Worm (Caenorhabditis elegans) whole organism, L1 larva: ENCODE measurements around the gene Y42A5A.3.
"Not testable (repeated sequence)": the region's sequence is repeated elsewhere in the genome, so short reads cannot be mapped to it uniquely, and the experiment has no call there.

Source experiments
- C04F5.9 ChIP-seq: sonication (generic microtip); optimal IDR thresholded peaks from 2 replicates; lab custom pipeline; 2016; ENCODE audit warnings: missing genetic modification characterization, missing compliant biosample characterization
- Y116A8C.19 ChIP-seq: sonication (generic microtip); optimal IDR thresholded peaks from 2 replicates; lab custom pipeline; 2016; ENCODE audit warnings: missing compliant biosample characterization, missing genetic modification characterization, borderline replicate concordance
- aha-1 ChIP-seq: fragments of 150-350 bp; optimal IDR thresholded peaks from 2 replicates; lab custom pipeline; 2014; ENCODE audit warnings: missing biosample characterization, missing genetic modification characterization
- alr-1 ChIP-seq: fragments of 200-800 bp; sonication (Bioruptor generic); optimal IDR thresholded peaks from 2 replicates; lab custom pipeline; 2018; ENCODE audit warnings: borderline replicate concordance, mild to moderate bottlenecking, missing genetic modification characterization, missing compliant biosample characterization
- aly-2 ChIP-seq: fragments of 150-350 bp; optimal IDR thresholded peaks from 2 replicates; lab custom pipeline; 2014; ENCODE audit warnings: missing biosample characterization, missing genetic modification characterization
- ama-1 ChIP-seq: fragments of 150-350 bp; optimal IDR thresholded peaks from 2 replicates; lab custom pipeline; 2014
- blmp-1 ChIP-seq: fragments of 150-350 bp; optimal IDR thresholded peaks from 2 replicates; lab custom pipeline; 2014; ENCODE audit warnings: missing biosample characterization, missing genetic modification characterization
- ceh-63 ChIP-seq: fragments of 200-800 bp; sonication (Bioruptor generic); optimal IDR thresholded peaks from 2 replicates; lab custom pipeline; 2018; ENCODE audit warnings: mild to moderate bottlenecking, missing genetic modification characterization, missing compliant biosample characterization
- ceh-8 ChIP-seq: fragments of 200-800 bp; sonication (Bioruptor generic); optimal IDR thresholded peaks from 2 replicates; lab custom pipeline; 2018; ENCODE audit warnings: mild to moderate bottlenecking, missing genetic modification characterization, moderate library complexity, missing compliant biosample characterization
- ceh-90 ChIP-seq: sonication (generic microtip); optimal IDR thresholded peaks from 2 replicates; lab custom pipeline; 2016; ENCODE audit warnings: missing genetic modification characterization, missing compliant biosample characterization
- dpl-1 ChIP-seq, 3 experiments: fragments of 150-350 bp in 2 of 3; sonication (generic microtip) in 1 of 3; optimal IDR thresholded peaks; 2 replicates each; lab custom pipeline; 2014 to 2017; ENCODE audit warnings: missing biosample characterization in 3 of 3, missing genetic modification characterization in 3 of 3, missing genetic modification reagents in 3 of 3
- efl-3 ChIP-seq: fragments of 200-800 bp; sonication (Bioruptor generic); optimal IDR thresholded peaks from 2 replicates; lab custom pipeline; 2018; ENCODE audit warnings: mild to moderate bottlenecking, missing genetic modification characterization, missing compliant biosample characterization
- egl-13 ChIP-seq: sonication (generic microtip); optimal IDR thresholded peaks from 2 replicates; lab custom pipeline; 2016; ENCODE audit warnings: missing genotype, missing genetic modification reagents, missing genetic modification characterization, missing compliant biosample characterization
- egl-27 ChIP-seq, 2 experiments: fragments of 150-350 bp in 1 of 2; sonication (generic microtip); optimal IDR thresholded peaks; 3 replicates each; lab custom pipeline; 2017 to 2018; ENCODE audit warnings: missing biosample characterization in 2 of 2, missing genetic modification characterization in 2 of 2, missing genetic modification reagents in 2 of 2
- elt-2 ChIP-seq: sonication (generic microtip); optimal IDR thresholded peaks from 2 replicates; lab custom pipeline; 2016; ENCODE audit warnings: missing genetic modification characterization, mild to moderate bottlenecking, inconsistent platforms, missing compliant biosample characterization, missing genetic modification reagents
- ets-5 ChIP-seq: fragments of 200-800 bp; sonication (Bioruptor generic); IDR thresholded peaks from 2 replicates; pipeline ENCODE4 v1.3.6; 2022; ENCODE audit warnings: missing genetic modification characterization, missing compliant biosample characterization
- fkh-10 ChIP-seq: sonication (generic microtip); optimal IDR thresholded peaks from 2 replicates; lab custom pipeline; 2017; ENCODE audit warnings: missing biosample characterization, missing genetic modification reagents, missing genetic modification characterization
- fkh-4 ChIP-seq: sonication (generic microtip); optimal IDR thresholded peaks from 2 replicates; lab custom pipeline; 2016; ENCODE audit warnings: missing compliant biosample characterization, missing genetic modification characterization, borderline replicate concordance
- grh-1 ChIP-seq: fragments of 200-800 bp; sonication (Bioruptor generic); IDR thresholded peaks from 2 replicates; pipeline ENCODE4 v1.3.6; 2022; ENCODE audit warnings: missing genetic modification reagents, missing genetic modification characterization, missing compliant biosample characterization
- hlh-17 ChIP-seq: fragments of 200-800 bp; sonication (Bioruptor generic); optimal IDR thresholded peaks from 2 replicates; lab custom pipeline; 2018; ENCODE audit warnings: missing genetic modification characterization, mild to moderate bottlenecking, missing compliant biosample characterization, moderate library complexity, borderline replicate concordance
- lin-35 ChIP-seq, 2 experiments: fragments of 150-350 bp; optimal IDR thresholded peaks; 2 replicates each; lab custom pipeline; 2014; ENCODE audit warnings: missing biosample characterization in 2 of 2, missing genetic modification characterization in 2 of 2, missing genetic modification reagents in 2 of 2
- lin-39 ChIP-seq: fragments of 150-350 bp; optimal IDR thresholded peaks from 2 replicates; lab custom pipeline; 2014; ENCODE audit warnings: missing biosample characterization, missing genetic modification reagents, missing genetic modification characterization
- mep-1 ChIP-seq: fragments of 150-350 bp; optimal IDR thresholded peaks from 2 replicates; lab custom pipeline; 2014; ENCODE audit warnings: missing biosample characterization, missing genetic modification characterization
- nhr-19 ChIP-seq: fragments of 200-800 bp; sonication (Bioruptor generic); conservative IDR thresholded peaks from 2 replicates; pipeline ENCODE4 v1.3.6; 2022; ENCODE audit warnings: missing genetic modification characterization, missing compliant biosample characterization
- nhr-237 ChIP-seq: fragments of 150-350 bp; optimal IDR thresholded peaks from 2 replicates; lab custom pipeline; 2014; ENCODE audit warnings: missing biosample characterization, missing genetic modification characterization
- nhr-71 ChIP-seq: sonication (generic microtip); optimal IDR thresholded peaks from 2 replicates; lab custom pipeline; 2016; ENCODE audit warnings: mild to moderate bottlenecking, missing genetic modification characterization, moderate library complexity, missing compliant biosample characterization
- nhr-76 ChIP-seq: sonication (generic microtip); optimal IDR thresholded peaks from 2 replicates; lab custom pipeline; 2017; ENCODE audit warnings: missing biosample characterization, missing genetic modification characterization
- nhr-77 ChIP-seq: fragments of 150-350 bp; optimal IDR thresholded peaks from 2 replicates; lab custom pipeline; 2014; ENCODE audit warnings: missing biosample characterization, missing genetic modification characterization
- nhr-84 ChIP-seq: sonication (generic microtip); optimal IDR thresholded peaks from 2 replicates; lab custom pipeline; 2017; ENCODE audit warnings: missing biosample characterization, missing genetic modification characterization
- pax-3 ChIP-seq: fragments of 200-800 bp; sonication (Bioruptor generic); optimal IDR thresholded peaks from 2 replicates; lab custom pipeline; 2018; ENCODE audit warnings: mild to moderate bottlenecking, missing genetic modification characterization, moderate library complexity, missing compliant biosample characterization
- pqm-1 ChIP-seq: sonication (generic microtip); optimal IDR thresholded peaks from 3 replicates; lab custom pipeline; 2017; ENCODE audit warnings: missing biosample characterization, missing genetic modification characterization
- snpc-4 ChIP-seq: fragments of 150-350 bp; optimal IDR thresholded peaks from 2 replicates; lab custom pipeline; 2014; ENCODE audit warnings: missing biosample characterization, missing genetic modification characterization
- sptf-1 ChIP-seq: fragments of 150-350 bp; optimal IDR thresholded peaks from 2 replicates; lab custom pipeline; 2014; ENCODE audit warnings: missing biosample characterization, missing genetic modification characterization
- sup-37 ChIP-seq: fragments of 200-800 bp; sonication (Bioruptor generic); optimal IDR thresholded peaks from 2 replicates; lab custom pipeline; 2018; ENCODE audit warnings: mild to moderate bottlenecking, missing genetic modification characterization, missing compliant biosample characterization
- swsn-7 ChIP-seq: sonication (generic microtip); optimal IDR thresholded peaks from 2 replicates; lab custom pipeline; 2016; ENCODE audit warnings: missing genetic modification characterization, missing compliant biosample characterization
- tlp-1 ChIP-seq: fragments of 150-350 bp; optimal IDR thresholded peaks from 2 replicates; lab custom pipeline; 2014; ENCODE audit warnings: missing biosample characterization, missing genetic modification characterization
- unc-130 ChIP-seq: fragments of 150-350 bp; optimal IDR thresholded peaks from 2 replicates; lab custom pipeline; 2017; ENCODE audit warnings: missing biosample characterization, missing genetic modification characterization, inconsistent platforms
- unc-62 ChIP-seq: fragments of 150-350 bp; optimal IDR thresholded peaks from 2 replicates; lab custom pipeline; 2014; ENCODE audit warnings: missing biosample characterization, missing genetic modification reagents, missing genetic modification characterization
- unc-98 ChIP-seq: fragments of 200-800 bp; sonication (Bioruptor generic); IDR thresholded peaks from 2 replicates; pipeline ENCODE4 v1.3.6; 2022; ENCODE audit warnings: missing genetic modification characterization, missing compliant biosample characterization
- zip-4 ChIP-seq: fragments of 200-800 bp; sonication (Bioruptor generic); optimal IDR thresholded peaks from 2 replicates; lab custom pipeline; 2018; ENCODE audit warnings: mild to moderate bottlenecking, missing genetic modification characterization, moderate library complexity, missing compliant biosample characterization
- ztf-11 ChIP-seq, 2 experiments: sonication (generic microtip); optimal IDR thresholded peaks; 2 replicates each; lab custom pipeline; 2016 to 2017; ENCODE audit warnings: missing genetic modification characterization in 2 of 2, missing biosample characterization in 1 of 2, missing compliant biosample characterization in 1 of 2
- ztf-4 ChIP-seq: fragments of 150-350 bp; optimal IDR thresholded peaks from 2 replicates; lab custom pipeline; 2014; ENCODE audit warnings: missing biosample characterization, missing genetic modification characterization

Gene Y42A5A.3

DNA sequence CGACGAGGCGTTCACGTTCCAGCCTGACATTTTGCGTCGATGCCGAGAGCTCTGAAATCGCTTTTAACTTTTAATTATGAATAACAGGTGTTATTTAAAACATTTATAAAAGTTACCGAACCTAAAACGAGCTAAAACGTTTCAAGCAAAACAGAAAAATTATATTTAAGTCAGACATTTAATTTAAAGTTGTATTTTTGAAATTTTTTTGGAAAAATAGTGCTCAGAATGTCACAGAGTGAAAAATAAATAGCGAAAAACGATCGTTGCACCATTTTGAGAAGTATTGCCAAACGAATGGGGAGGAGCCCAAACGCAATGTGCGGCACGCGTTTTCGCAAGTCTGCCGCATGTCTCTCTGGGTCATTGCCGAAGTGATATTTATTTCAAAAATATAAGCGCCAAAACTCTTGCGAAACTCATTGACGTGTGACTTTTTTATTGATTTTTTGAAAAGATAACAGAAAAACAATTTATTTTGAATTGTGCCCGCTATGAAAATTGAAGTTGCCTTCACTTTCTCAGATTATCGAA lies 17.3 kb upstream of the Y42A5A.3 start, which contains the start of gene erfa-3 (continued):
- TF ChIP-seq sptf-1 (no peak), elt-2 (peak; percentile 54), tlp-1 (tag; lab: Kevin White, UChicago) (no peak), unc-130 (peak; percentile 68), ceh-90 (tag; lab: Kevin White, UChicago) (no peak), hlh-17 (GFP tag; lab: Kevin White, UChicago) (no peak), pqm-1 (tag; lab: Kevin White, UChicago) (no peak), nhr-84 (tag; lab: Kevin White, UChicago) (peak; percentile 5), nhr-19 (GFP tag; lab: Robert Waterston, UW) (peak; percentile 53), swsn-7 (peak; percentile 66), nhr-71 (tag; lab: Kevin White, UChicago) (peak; percentile 70), mep-1 (tag; lab: Kevin White, UChicago) (peak; percentile 46), dpl-1 (GFP tag; optimal IDR thresholded peaks at IDR 0.05; lab: Kevin White, UChicago) (peak; percentile 55 to 62 (median 59)), fkh-10 (GFP tag; lab: Kevin White, UChicago) (no peak), blmp-1 (tag; lab: Kevin White, UChicago) (no peak), grh-1 (GFP tag; lab: Robert Waterston, UW) (peak; percentile 51; the same call in 1 of the 2 replicates), aha-1 (tag; lab: Kevin White, UChicago) (no peak)

DNA sequence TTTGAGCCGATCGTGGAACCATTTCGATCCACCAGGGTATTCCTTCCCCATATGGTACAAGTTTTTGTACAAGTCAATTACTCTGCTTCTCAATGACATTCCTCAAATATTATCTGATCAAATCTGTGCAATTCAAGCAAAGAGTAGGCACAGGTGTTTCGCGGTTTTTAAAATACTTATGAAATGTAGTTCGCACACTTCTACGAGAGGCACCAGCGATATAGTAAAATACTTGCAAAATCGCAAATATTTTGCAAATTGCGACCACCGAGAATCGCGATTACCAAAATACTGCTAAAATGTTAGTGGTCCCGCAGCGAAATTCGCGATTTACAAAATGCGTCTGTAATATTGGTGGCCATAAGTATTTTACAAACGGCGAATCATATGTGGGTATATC lies 13.9 kb upstream of the Y42A5A.3 start, which contains the start of gene Y42A5A.5:
Y42A5A.5 (minus strand) TSS at position 101 of the 400 bp plus-strand sequence.
- not testable (repeated sequence) for TF ChIP-seq nhr-237 (tag; lab: Kevin White, UChicago); ets-5 (GFP tag; lab: Robert Waterston, UW); sup-37 (GFP tag; lab: Kevin White, UChicago)
- TF ChIP-seq, all 84 proteins: peak for 0; not testable (repeated sequence) for 84

DNA sequence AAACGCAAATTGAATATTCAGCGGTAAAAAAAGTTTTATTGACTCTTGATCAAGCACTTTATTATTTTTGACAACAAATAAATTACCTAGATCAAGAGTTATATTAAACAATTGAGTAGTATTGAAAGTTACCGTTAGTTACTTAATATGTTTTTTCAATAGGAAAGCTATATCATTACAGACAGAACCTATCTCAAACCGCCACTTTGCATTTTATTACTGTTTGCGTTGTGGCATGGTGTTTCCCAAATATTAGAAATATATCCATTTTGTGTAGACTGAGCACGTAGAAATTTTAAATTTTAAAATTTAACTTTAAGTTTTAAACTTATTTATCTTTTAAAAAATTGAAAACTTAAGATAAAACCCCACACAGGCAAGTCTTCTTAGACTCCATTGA lies 8.6 kb upstream of the Y42A5A.3 start:
- no peak for TF ChIP-seq ceh-8
- no peak for TF ChIP-seq sup-37 (GFP tag; lab: Kevin White, UChicago)
- no peak for TF ChIP-seq nhr-71 (tag; lab: Kevin White, UChicago)

DNA sequence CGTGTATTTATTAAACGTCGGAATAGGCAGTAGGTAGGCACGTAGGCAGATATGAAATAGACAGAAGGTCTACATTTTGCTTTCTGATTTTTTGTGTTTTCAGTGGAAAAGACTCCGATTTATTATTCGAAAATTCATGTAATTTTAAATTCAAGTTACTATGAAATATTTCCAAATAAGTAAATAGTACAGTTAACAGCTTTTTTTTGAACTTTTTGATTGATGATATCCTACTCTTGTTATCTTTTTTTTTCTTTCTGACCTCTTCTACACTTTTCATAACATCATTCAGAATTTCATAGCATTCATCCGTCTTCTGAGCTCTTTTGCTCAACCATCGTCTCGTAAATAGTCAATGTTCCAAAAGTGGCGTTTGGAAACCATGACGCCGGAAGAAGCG lies 2.8 kb upstream of the Y42A5A.3 start, which contains the start of gene cdkl-1:
cdkl-1 (plus strand) TSS at position 301 of the 400 bp plus-strand sequence.
- TF ChIP-seq fkh-10 (GFP tag; lab: Kevin White, UChicago) (no peak), ztf-4 (no peak), ets-5 (GFP tag; lab: Robert Waterston, UW) (no peak), efl-3 (GFP tag; lab: Kevin White, UChicago) (no peak), fkh-4 (tag; lab: Kevin White, UChicago) (no peak), blmp-1 (tag; lab: Kevin White, UChicago) (no peak), unc-130 (no peak), C04F5.9 (tag; lab: Kevin White, UChicago) (no peak), ceh-90 (tag; lab: Kevin White, UChicago) (no peak), pax-3 (tag; lab: Kevin White, UChicago) (no peak), ceh-63 (GFP tag; lab: Kevin White, UChicago) (no peak), egl-13 (tag; lab: Kevin White, UChicago) (no peak), ama-1 (lab: Kevin White, UChicago) (no peak), dpl-1 (GFP tag; optimal IDR thresholded peaks at IDR 0.05; lab: Kevin White, UChicago) (no peak), nhr-77 (tag; lab: Kevin White, UChicago) (no peak)
- TF ChIP-seq, all 84 proteins: peak for 0

DNA sequence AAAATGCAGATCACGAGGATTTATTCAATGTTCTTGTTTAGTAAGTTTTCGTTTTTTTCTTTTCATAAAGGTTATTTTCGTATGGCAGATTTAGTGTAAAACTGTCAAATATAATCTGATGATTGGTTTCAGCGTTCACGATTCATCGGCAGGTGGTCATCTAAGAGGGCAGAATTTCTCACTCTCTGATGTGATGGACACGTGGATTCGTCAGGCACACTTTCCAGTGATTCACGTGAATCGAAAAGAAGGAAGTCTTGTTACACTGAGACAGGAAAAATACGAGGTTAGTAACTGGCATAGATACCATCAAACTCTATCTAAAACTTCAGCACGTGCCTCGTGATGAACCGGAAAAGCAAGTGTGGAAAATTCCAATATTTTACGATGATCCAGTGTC lies 1.1 kb downstream of the Y42A5A.3 start:
- TF ChIP-seq mep-1 (tag; lab: Kevin White, UChicago) (no peak), C04F5.9 (tag; lab: Kevin White, UChicago) (no peak), snpc-4 (tag; lab: Kevin White, UChicago) (no peak), zip-4 (GFP tag; lab: Kevin White, UChicago) (no peak), egl-27 (tag; optimal IDR thresholded peaks at IDR 0.05; lab: Kevin White, UChicago) (no peak), unc-98 (GFP tag; lab: Robert Waterston, UW) (no peak), blmp-1 (tag; lab: Kevin White, UChicago) (peak; percentile 19), efl-3 (GFP tag; lab: Kevin White, UChicago) (no peak), aly-2 (no peak), nhr-71 (tag; lab: Kevin White, UChicago) (peak; percentile 3), lin-35 (GFP tag; optimal IDR thresholded peaks at IDR 0.05; lab: Kevin White, UChicago) (peak in 1 of 2 experiments; percentile 29), tlp-1 (tag; lab: Kevin White, UChicago) (no peak), unc-62 (GFP tag; lab: Kevin White, UChicago) (no peak), Y116A8C.19 (tag; lab: Kevin White, UChicago) (no peak), nhr-76 (tag; lab: Kevin White, UChicago) (no peak), dpl-1 (GFP tag; optimal IDR thresholded peaks at IDR 0.05; lab: Kevin White, UChicago) (no peak), ztf-11 (tag; optimal IDR thresholded peaks at IDR 0.05; lab: Kevin White, UChicago) (no peak), alr-1 (tag; lab: Kevin White, UChicago) (no peak), lin-39 (tag; lab: Kevin White, UChicago) (no peak), pqm-1 (tag; lab: Kevin White, UChicago) (no peak)
